Worm (Caenorhabditis elegans) whole organism, L2 larva: ENCODE measurements around the gene ZK856.19.

Experiments used
- alr-1 ChIP-seq: fragments of 150-350 bp; optimal IDR thresholded peaks from 2 replicates; lab custom pipeline; 2014; ENCODE audit warnings: missing biosample characterization, missing genetic modification characterization
- ama-1 ChIP-seq: fragments of 150-350 bp; optimal IDR thresholded peaks from 2 replicates; lab custom pipeline; 2018; ENCODE audit warnings: inconsistent platforms
- elt-1 ChIP-seq: fragments of 150-350 bp; optimal IDR thresholded peaks from 2 replicates; lab custom pipeline; 2014; ENCODE audit warnings: missing biosample characterization, missing genetic modification characterization
- lin-11 ChIP-seq: fragments of 150-350 bp; sonication (generic microtip); optimal IDR thresholded peaks from 2 replicates; lab custom pipeline; 2014; ENCODE audit warnings: missing biosample characterization, missing genetic modification characterization, inconsistent platforms, mixed read lengths
- lin-13 ChIP-seq: fragments of 150-350 bp; optimal IDR thresholded peaks from 2 replicates; lab custom pipeline; 2014; ENCODE audit warnings: missing biosample characterization, missing genetic modification reagents, missing genetic modification characterization
- lsy-2 ChIP-seq, 2 experiments: fragments of 150-350 bp in 1 of 2; sonication (generic microtip) in 1 of 2; optimal IDR thresholded peaks; 2 replicates each; lab custom pipeline; 2014 to 2017; ENCODE audit warnings: missing biosample characterization in 2 of 2, missing genetic modification characterization in 2 of 2
- mab-5 ChIP-seq: fragments of 150-350 bp; optimal IDR thresholded peaks from 2 replicates; lab custom pipeline; 2014; ENCODE audit warnings: missing biosample characterization, missing genetic modification characterization
- mdl-1 ChIP-seq, 2 experiments: fragments of 150-350 bp in 1 of 2; sonication (generic microtip) in 1 of 2; optimal IDR thresholded peaks; 2 replicates each; lab custom pipeline; 2017; ENCODE audit warnings: missing biosample characterization in 2 of 2, missing genetic modification characterization in 2 of 2
- nhr-11 ChIP-seq: fragments of 150-350 bp; optimal IDR thresholded peaks from 2 replicates; lab custom pipeline; 2014; ENCODE audit warnings: missing biosample characterization, missing genetic modification characterization
- nhr-77 ChIP-seq: fragments of 150-350 bp; optimal IDR thresholded peaks from 2 replicates; lab custom pipeline; 2014; ENCODE audit warnings: missing biosample characterization, missing genetic modification characterization
- snpc-4 ChIP-seq: fragments of 150-350 bp; optimal IDR thresholded peaks from 2 replicates; lab custom pipeline; 2014; ENCODE audit warnings: missing biosample characterization, missing genetic modification characterization
- unc-62 ChIP-seq: fragments of 150-350 bp; optimal IDR thresholded peaks from 2 replicates; lab custom pipeline; 2014; ENCODE audit warnings: missing biosample characterization, missing genetic modification reagents, missing genetic modification characterization

ce11 chrV:10230932-10231331 lies 26.2 kb upstream of the ZK856.19 start, which contains the start of gene fipr-6:
- no peak for TF ChIP-seq snpc-4 (tag; lab: Kevin White, UChicago)
- no peak for TF ChIP-seq ama-1 (lab: Kevin White, UChicago)
- no peak for TF ChIP-seq unc-62 (GFP tag; lab: Kevin White, UChicago)
- no peak for TF ChIP-seq lsy-2 (tag; optimal IDR thresholded peaks at IDR 0.05; lab: Kevin White, UChicago)
- no peak for TF ChIP-seq nhr-11 (tag; lab: Kevin White, UChicago)
- no peak for TF ChIP-seq lin-13 (GFP tag; lab: Kevin White, UChicago)
- TF ChIP-seq mab-5 (tag; lab: Kevin White, UChicago) = no peak
- no peak for TF ChIP-seq lin-11 (tag; lab: Kevin White, UChicago)
- TF ChIP-seq elt-1 = no peak
- no peak for TF ChIP-seq nhr-77 (tag; lab: Kevin White, UChicago)
- TF ChIP-seq alr-1 (tag; lab: Kevin White, UChicago) = no peak
- TF ChIP-seq mdl-1 (tag; optimal IDR thresholded peaks at IDR 0.05; lab: Kevin White, UChicago) = no peak
